Fruit fly (Drosophila melanogaster) whole organism, embryonic: Measurements from ENCODE around the gene Eip75B.

Experiments used
- ATbp ChIP-seq: fragments of 200-800 bp; sonication (Bioruptor generic); optimal IDR thresholded peaks from 2 replicates; lab custom pipeline; 2017; ENCODE audit warnings: missing biosample characterization, mild to moderate bottlenecking, missing genetic modification characterization, missing genetic modification reagents
- Aef1 ChIP-seq: fragments of 200-800 bp; sonication (Bioruptor generic); IDR thresholded peaks from 3 replicates; pipeline ENCODE4 v1.3.6; 2022; ENCODE audit warnings: missing biosample characterization, missing genetic modification characterization
- B-H2 ChIP-seq: fragments of 200-800 bp; sonication (Bioruptor generic); optimal IDR thresholded peaks from 2 replicates; lab custom pipeline; 2018; ENCODE audit warnings: missing biosample characterization, mild to moderate bottlenecking, missing genetic modification characterization
- Blimp-1 ChIP-seq: fragments of 200-800 bp; sonication (Bioruptor generic); optimal IDR thresholded peaks from 3 replicates; lab custom pipeline; 2018; ENCODE audit warnings: missing biosample characterization, missing genetic modification characterization, mild to moderate bottlenecking, moderate library complexity, missing genetic modification reagents
- CG13123 ChIP-seq: fragments of 200-800 bp; sonication (Bioruptor generic); optimal IDR thresholded peaks from 2 replicates; lab custom pipeline; 2016; ENCODE audit warnings: missing biosample characterization, missing genetic modification characterization
- CG16863 ChIP-seq: fragments of 200-800 bp; sonication (Bioruptor generic); optimal IDR thresholded peaks from 3 replicates; lab custom pipeline; 2016; ENCODE audit warnings: missing biosample characterization, missing genetic modification characterization
- CG17612 ChIP-seq: fragments of 200-800 bp; sonication (Bioruptor generic); IDR thresholded peaks from 2 replicates; pipeline ENCODE4 v1.3.6; 2022; ENCODE audit warnings: missing biosample characterization, missing genetic modification characterization
- CG18619 ChIP-seq: fragments of 200-800 bp; sonication (Bioruptor generic); optimal IDR thresholded peaks from 3 replicates; lab custom pipeline; 2017; ENCODE audit warnings: missing biosample characterization, mild to moderate bottlenecking, missing genetic modification characterization
- CG2129 ChIP-seq: fragments of 200-800 bp; sonication (Bioruptor generic); IDR thresholded peaks from 2 replicates; pipeline ENCODE4 v1.3.6; 2022; ENCODE audit warnings: missing biosample characterization, missing genetic modification characterization; ENCODE audit not compliant: partially characterized antibody
- CG3065 ChIP-seq: fragments of 200-800 bp; sonication (Bioruptor generic); optimal IDR thresholded peaks from 2 replicates; lab custom pipeline; 2016; ENCODE audit warnings: missing biosample characterization, missing genetic modification characterization
- CG33213 ChIP-seq: fragments of 200-800 bp; sonication (Bioruptor generic); optimal IDR thresholded peaks from 3 replicates; lab custom pipeline; 2016; ENCODE audit warnings: missing biosample characterization, missing genetic modification characterization
- CG6272 ChIP-seq: fragments of 200-800 bp; sonication (Bioruptor generic); IDR thresholded peaks from 2 replicates; pipeline ENCODE4 v1.3.6; 2022; ENCODE audit warnings: missing biosample characterization, missing genetic modification characterization
- CG6813 ChIP-seq: fragments of 200-800 bp; sonication (Bioruptor generic); optimal IDR thresholded peaks from 2 replicates; lab custom pipeline; 2017; ENCODE audit warnings: missing biosample characterization, missing genetic modification characterization, mild to moderate bottlenecking, moderate library complexity, missing genetic modification reagents
- CG7928 ChIP-seq: fragments of 200-800 bp; sonication (Bioruptor generic); optimal IDR thresholded peaks from 2 replicates; lab custom pipeline; 2017; ENCODE audit warnings: missing biosample characterization, mild to moderate bottlenecking, missing genetic modification characterization
- CG7987 ChIP-seq: fragments of 200-800 bp; sonication (Bioruptor generic); optimal IDR thresholded peaks from 2 replicates; lab custom pipeline; 2018; ENCODE audit warnings: missing biosample characterization, mild to moderate bottlenecking, missing genetic modification characterization, moderate library complexity
- CG9609 ChIP-seq: fragments of 200-800 bp; sonication (Bioruptor generic); optimal IDR thresholded peaks from 3 replicates; lab custom pipeline; 2016; ENCODE audit warnings: missing biosample characterization, missing genetic modification characterization
- CkIIα-i1 ChIP-seq: fragments of 200-800 bp; sonication (Bioruptor generic); IDR thresholded peaks from 2 replicates; pipeline ENCODE4 v1.3.6; 2022; ENCODE audit warnings: missing biosample characterization, missing genetic modification characterization
- Dp ChIP-seq: fragments of 200-800 bp; sonication (Bioruptor generic); optimal IDR thresholded peaks from 2 replicates; lab custom pipeline; 2018; ENCODE audit warnings: missing biosample characterization, mild to moderate bottlenecking, missing genetic modification characterization, moderate library complexity
- Ets97D ChIP-seq: fragments of 200-800 bp; sonication (Bioruptor generic); optimal IDR thresholded peaks from 3 replicates; lab custom pipeline; 2016; ENCODE audit warnings: missing biosample characterization, missing genetic modification characterization
- HHEX ChIP-seq: fragments of 200-800 bp; sonication (Bioruptor generic); optimal IDR thresholded peaks from 3 replicates; lab custom pipeline; 2017; ENCODE audit warnings: missing biosample characterization, mild to moderate bottlenecking, missing genetic modification characterization, missing genetic modification reagents
- Hr78 ChIP-seq, 2 experiments: fragments of 200-800 bp in 1 of 2; fragments of >200 bp in 1 of 2; sonication (Bioruptor generic) in 1 of 2; optimal IDR thresholded peaks; 2 replicates each; lab custom pipeline; 2017 to 2019; ENCODE audit warnings: missing biosample characterization in 2 of 2, missing genetic modification characterization in 2 of 2, mild to moderate bottlenecking in 1 of 2, moderate library complexity in 1 of 2
- Lhr ChIP-seq: fragments of 200-800 bp; sonication (Bioruptor generic); optimal IDR thresholded peaks from 3 replicates; lab custom pipeline; 2017; ENCODE audit warnings: mild to moderate bottlenecking, missing biosample characterization, missing genetic modification reagents, missing genetic modification characterization
- Mad ChIP-seq: fragments of 200-800 bp; sonication (Bioruptor generic); optimal IDR thresholded peaks from 2 replicates; lab custom pipeline; 2016; ENCODE audit warnings: missing biosample characterization, missing genetic modification characterization
- Mes4 ChIP-seq: fragments of 200-800 bp; sonication (Bioruptor generic); optimal IDR thresholded peaks from 2 replicates; lab custom pipeline; 2016; ENCODE audit warnings: missing biosample characterization, missing genetic modification characterization
- Tbp ChIP-seq: fragments of >200 bp; optimal IDR thresholded peaks from 2 replicates; lab custom pipeline; 2018; ENCODE audit warnings: missing biosample characterization, missing genetic modification characterization
- Usf ChIP-seq: fragments of 200-800 bp; sonication (Bioruptor generic); optimal IDR thresholded peaks from 2 replicates; lab custom pipeline; 2017; ENCODE audit warnings: missing genotype, missing biosample characterization, missing genetic modification characterization
- Vsx1 ChIP-seq: fragments of 200-800 bp; sonication (Bioruptor generic); optimal IDR thresholded peaks from 2 replicates; lab custom pipeline; 2017; ENCODE audit warnings: missing biosample characterization, mild to moderate bottlenecking, missing genetic modification characterization, missing genetic modification reagents
- ara ChIP-seq: fragments of 200-800 bp; sonication (Bioruptor generic); IDR thresholded peaks from 2 replicates; pipeline ENCODE4 v1.3.6; 2022; ENCODE audit warnings: missing biosample characterization, missing genetic modification characterization
- chinmo ChIP-seq: fragments of 200-800 bp; sonication (Bioruptor generic); IDR thresholded peaks from 4 replicates; pipeline ENCODE4 v1.3.6; 2022; ENCODE audit warnings: missing biosample characterization, missing genetic modification characterization; ENCODE audit not compliant: partially characterized antibody
- da ChIP-seq: fragments of 200-800 bp; sonication (Bioruptor generic); optimal IDR thresholded peaks from 2 replicates; lab custom pipeline; 2016; ENCODE audit warnings: missing biosample characterization, missing genetic modification characterization
- dan ChIP-seq: fragments of 200-800 bp; sonication (Bioruptor generic); IDR thresholded peaks from 2 replicates; pipeline ENCODE4 v1.3.6; 2022; ENCODE audit warnings: missing biosample characterization, missing genetic modification characterization
- disco-r ChIP-seq: fragments of 200-800 bp; sonication (Bioruptor generic); optimal IDR thresholded peaks from 2 replicates; lab custom pipeline; 2016; ENCODE audit warnings: missing biosample characterization, missing genetic modification characterization
- emc ChIP-seq: fragments of 200-800 bp; sonication (Bioruptor generic); optimal IDR thresholded peaks from 2 replicates; lab custom pipeline; 2016; ENCODE audit warnings: missing biosample characterization, missing genetic modification characterization
- fd96Cb ChIP-seq: fragments of 200-800 bp; sonication (Bioruptor generic); optimal IDR thresholded peaks from 2 replicates; lab custom pipeline; 2018; ENCODE audit warnings: missing biosample characterization, mild to moderate bottlenecking, missing genetic modification characterization, moderate library complexity
- hbn ChIP-seq: fragments of 200-800 bp; sonication (Bioruptor generic); IDR thresholded peaks from 2 replicates; pipeline ENCODE4 v1.3.6; 2022; ENCODE audit warnings: missing biosample characterization, missing genetic modification characterization; ENCODE audit not compliant: partially characterized antibody
- hkb ChIP-seq, 2 experiments: fragments of 200-800 bp in 1 of 2; fragments of >200 bp in 1 of 2; sonication (Bioruptor generic) in 1 of 2; IDR thresholded peaks in 1 of 2; optimal IDR thresholded peaks in 1 of 2; 2 replicates each; pipeline versions ENCODE4 v1.3.6 to Lab custom; 2017 to 2022; ENCODE audit warnings: missing biosample characterization in 1 of 2, missing genetic modification characterization in 1 of 2
- kay ChIP-seq: fragments of 200-800 bp; sonication (Bioruptor generic); optimal IDR thresholded peaks from 2 replicates; lab custom pipeline; 2016; ENCODE audit warnings: missing biosample characterization, missing genetic modification characterization
- lab ChIP-seq: fragments of 200-800 bp; sonication (Bioruptor generic); optimal IDR thresholded peaks from 3 replicates; lab custom pipeline; 2017; ENCODE audit warnings: missing biosample characterization, missing genetic modification characterization, mild to moderate bottlenecking, moderate library complexity, missing genetic modification reagents
- lola ChIP-seq, 3 experiments: fragments of >200 bp in 2 of 3; fragments of 200-800 bp in 1 of 3; sonication (Bioruptor generic) in 1 of 3; optimal IDR thresholded peaks; 2 replicates each; lab custom pipeline; 2017 to 2019; ENCODE audit warnings: missing biosample characterization in 3 of 3, missing genetic modification characterization in 3 of 3, mild to moderate bottlenecking in 1 of 3, moderate library complexity in 1 of 3
- lov ChIP-seq, 2 experiments: fragments of 200-800 bp in 1 of 2; fragments of >200 bp in 1 of 2; sonication (Bioruptor generic) in 1 of 2; IDR thresholded peaks in 1 of 2; optimal IDR thresholded peaks in 1 of 2; 2 replicates in 1 of 2; 3 replicates in 1 of 2; pipeline versions ENCODE4 v1.3.6 to Lab custom; 2017 to 2022; ENCODE audit warnings: missing biosample characterization in 1 of 2, missing genetic modification characterization in 1 of 2
- pfk ChIP-seq: fragments of 200-800 bp; sonication (Bioruptor generic); optimal IDR thresholded peaks from 2 replicates; lab custom pipeline; 2018; ENCODE audit warnings: missing biosample characterization, mild to moderate bottlenecking, missing genetic modification characterization, moderate library complexity
- ro ChIP-seq: fragments of 200-800 bp; sonication (Bioruptor generic); IDR thresholded peaks from 2 replicates; pipeline ENCODE4 v1.3.6; 2022; ENCODE audit warnings: missing biosample characterization, missing genetic modification characterization
- slbo ChIP-seq: fragments of 200-800 bp; sonication (Bioruptor generic); IDR thresholded peaks from 2 replicates; pipeline ENCODE4 v1.3.6; 2022; ENCODE audit warnings: missing biosample characterization, missing genetic modification characterization
- tap ChIP-seq: fragments of 200-800 bp; optimal IDR thresholded peaks from 3 replicates; lab custom pipeline; 2019; ENCODE audit warnings: missing biosample characterization, mild to moderate bottlenecking, missing genetic modification characterization, moderate library complexity
- usp ChIP-seq: fragments of >200 bp; optimal IDR thresholded peaks from 2 replicates; lab custom pipeline; 2017; ENCODE audit warnings: missing biosample characterization, missing genetic modification characterization
- z ChIP-seq: fragments of 200-800 bp; sonication (Bioruptor generic); IDR thresholded peaks from 3 replicates; pipeline ENCODE4 v1.3.6; 2022; ENCODE audit warnings: missing biosample characterization, missing genetic modification characterization

Gene Eip75B

dm6 chr3L:18106021-18106944 lies 41.8 kb upstream of the Eip75B start, which contains the start of the genes CG13698 and mRpS26 (continued):
- TF ChIP-seq Usf (peak; percentile 41), da (GFP tag; lab: Kevin White, UChicago) (no peak), ATbp (GFP tag; lab: Kevin White, UChicago) (peak; percentile 41), ro (GFP tag; lab: Robert Waterston, UW) (no peak), CG6272 (GFP tag; lab: Robert Waterston, UW) (0 out of 2 replicates have a peak, but pooled peaks have one; percentile 13), lov (optimal IDR thresholded peaks at IDR 0.05; lab: Kevin White, UChicago) (no peak), lov (GFP tag; IDR thresholded peaks at IDR 0.05; lab: Robert Waterston, UW) (peak; percentile 49; the same call in 1 of the 3 replicates), CG18619 (GFP tag; lab: Kevin White, UChicago) (peak; percentile 62), CG33213 (no peak), CG7928 (GFP tag; lab: Kevin White, UChicago) (peak; percentile 24), hkb (optimal IDR thresholded peaks at IDR 0.05; lab: Kevin White, UChicago) (no peak), hkb (GFP tag; IDR thresholded peaks at IDR 0.05; lab: Robert Waterston, UW) (no peak), CkIIα-i1 (GFP tag; lab: Robert Waterston, UW) (no peak), kay (GFP tag; lab: Kevin White, UChicago) (peak; percentile 53), Blimp-1 (GFP tag; lab: Kevin White, UChicago) (peak; percentile 58), Dp (GFP tag; lab: Kevin White, UChicago) (peak; percentile 7), Mes4 (GFP tag; lab: Kevin White, UChicago) (no peak), CG13123 (GFP tag; lab: Kevin White, UChicago) (peak; percentile 55), hbn (GFP tag; lab: Robert Waterston, UW) (no peak), usp (GFP tag; lab: Kevin White, UChicago) (no peak), Tbp (GFP tag; lab: Kevin White, UChicago) (no peak), pfk (GFP tag; lab: Kevin White, UChicago) (no peak), chinmo (GFP tag; lab: Robert Waterston, UW) (no peak; the same call in 2 of the 4 replicates), Lhr (GFP tag; lab: Kevin White, UChicago) (peak; percentile 65), Mad (GFP tag; lab: Kevin White, UChicago) (peak; percentile 52), CG6813 (no peak), z (GFP tag; lab: Robert Waterston, UW) (no peak), Ets97D (GFP tag; lab: Kevin White, UChicago) (peak; percentile 24), CG9609 (GFP tag; lab: Kevin White, UChicago) (no peak), disco-r (no peak), slbo (peak; percentile 71), Hr78 (GFP tag; optimal IDR thresholded peaks at IDR 0.05; lab: Kevin White, UChicago) (peak in 1 of 2 experiments; percentile 40), lola (GFP tag; optimal IDR thresholded peaks at IDR 0.05; lab: Kevin White, UChicago) (peak in 1 of 3 experiments; percentile 75), CG7987 (GFP tag; lab: Kevin White, UChicago) (peak; percentile 14), Vsx1 (no peak), lab (GFP tag; lab: Kevin White, UChicago) (peak; percentile 76), B-H2 (GFP tag; lab: Kevin White, UChicago) (peak; percentile 68), CG2129 (GFP tag; lab: Robert Waterston, UW) (no peak), dan (GFP tag; lab: Robert Waterston, UW) (no peak), tap (peak; percentile 61), Aef1 (GFP tag; lab: Robert Waterston, UW) (peak; percentile 61; the same call in 2 of the 3 replicates), emc (GFP tag; lab: Kevin White, UChicago) (no peak), fd96Cb (peak; percentile 60), HHEX (peak; percentile 56), ara (GFP tag; lab: Robert Waterston, UW) (peak; percentile 17; the same call in 1 of the 2 replicates), CG17612 (no peak), CG3065 (no peak), CG16863 (GFP tag; lab: Kevin White, UChicago) (peak; percentile 7)
